Worm (Caenorhabditis elegans) whole organism, L2 larva: ENCODE measurements around the gene C17H11.5.
A peak's percentile ranks its signal among the peaks of the same experiment; 100 is the strongest.

Source experiments
- C34F6.9 ChIP-seq: fragments of 150-350 bp; optimal IDR thresholded peaks from 2 replicates; lab custom pipeline; 2014; ENCODE audit warnings: missing biosample characterization, missing genetic modification characterization
- F13H6.1 ChIP-seq: sonication (generic microtip); optimal IDR thresholded peaks from 2 replicates; lab custom pipeline; 2016; ENCODE audit warnings: missing genetic modification characterization, missing compliant biosample characterization
- R02D3.7 ChIP-seq: fragments of 150-350 bp; optimal IDR thresholded peaks from 2 replicates; lab custom pipeline; 2014; ENCODE audit warnings: missing biosample characterization, missing genetic modification characterization
- Y55F3AM.14 ChIP-seq: fragments of 200-800 bp; sonication (Bioruptor generic); optimal IDR thresholded peaks from 2 replicates; lab custom pipeline; 2018; ENCODE audit warnings: mild to moderate bottlenecking, missing genetic modification characterization, missing compliant biosample characterization
- ZK546.5 ChIP-seq: sonication (generic microtip); optimal IDR thresholded peaks from 2 replicates; lab custom pipeline; 2017; ENCODE audit warnings: missing biosample characterization, missing genetic modification characterization
- ama-1 ChIP-seq: fragments of 150-350 bp; optimal IDR thresholded peaks from 2 replicates; lab custom pipeline; 2018; ENCODE audit warnings: inconsistent platforms
- blmp-1 ChIP-seq: sonication (generic microtip); optimal IDR thresholded peaks from 2 replicates; lab custom pipeline; 2017; ENCODE audit warnings: missing genetic modification characterization, mild to moderate bottlenecking, missing compliant biosample characterization, antibody characterized with exemption, moderate library complexity; ENCODE audit not compliant: insufficient read depth
- ceh-82 ChIP-seq: fragments of 150-350 bp; optimal IDR thresholded peaks from 2 replicates; lab custom pipeline; 2014; ENCODE audit warnings: missing biosample characterization, missing genetic modification characterization
- crh-2 ChIP-seq: sonication (generic microtip); optimal IDR thresholded peaks from 2 replicates; lab custom pipeline; 2017; ENCODE audit warnings: missing biosample characterization, missing genetic modification characterization
- egl-27 ChIP-seq: sonication (generic microtip); optimal IDR thresholded peaks from 3 replicates; lab custom pipeline; 2017; ENCODE audit warnings: missing biosample characterization, missing genetic modification reagents, missing genetic modification characterization
- elt-3 ChIP-seq: sonication (generic microtip); optimal IDR thresholded peaks from 2 replicates; lab custom pipeline; 2017; ENCODE audit warnings: missing biosample characterization, missing genetic modification characterization
- fos-1 ChIP-seq: fragments of 150-350 bp; optimal IDR thresholded peaks from 2 replicates; lab custom pipeline; 2014; ENCODE audit warnings: missing biosample characterization, missing genetic modification characterization
- gmeb-1 ChIP-seq: fragments of 150-350 bp; optimal IDR thresholded peaks from 2 replicates; lab custom pipeline; 2014; ENCODE audit warnings: missing biosample characterization, missing genetic modification characterization
- lin-11 ChIP-seq: fragments of 150-350 bp; sonication (generic microtip); optimal IDR thresholded peaks from 2 replicates; lab custom pipeline; 2014; ENCODE audit warnings: missing biosample characterization, missing genetic modification characterization, inconsistent platforms, mixed read lengths
- lin-13 ChIP-seq: fragments of 150-350 bp; optimal IDR thresholded peaks from 2 replicates; lab custom pipeline; 2014; ENCODE audit warnings: missing biosample characterization, missing genetic modification reagents, missing genetic modification characterization
- lsy-2 ChIP-seq, 2 experiments: fragments of 150-350 bp in 1 of 2; sonication (generic microtip) in 1 of 2; optimal IDR thresholded peaks; 2 replicates each; lab custom pipeline; 2014 to 2017; ENCODE audit warnings: missing biosample characterization in 2 of 2, missing genetic modification characterization in 2 of 2
- mab-5 ChIP-seq: fragments of 150-350 bp; optimal IDR thresholded peaks from 2 replicates; lab custom pipeline; 2014; ENCODE audit warnings: missing biosample characterization, missing genetic modification characterization
- mbf-1 ChIP-seq: sonication (generic microtip); optimal IDR thresholded peaks from 2 replicates; lab custom pipeline; 2017; ENCODE audit warnings: missing biosample characterization, missing genetic modification characterization
- mdl-1 ChIP-seq, 2 experiments: fragments of 150-350 bp in 1 of 2; sonication (generic microtip) in 1 of 2; optimal IDR thresholded peaks; 2 replicates each; lab custom pipeline; 2017; ENCODE audit warnings: missing biosample characterization in 2 of 2, missing genetic modification characterization in 2 of 2
- nhr-10 ChIP-seq: sonication (generic microtip); optimal IDR thresholded peaks from 2 replicates; lab custom pipeline; 2017; ENCODE audit warnings: missing biosample characterization, missing genetic modification characterization
- nhr-129 ChIP-seq: fragments of 150-350 bp; optimal IDR thresholded peaks from 2 replicates; lab custom pipeline; 2014; ENCODE audit warnings: missing biosample characterization, missing genetic modification characterization
- nhr-21 ChIP-seq: fragments of 150-350 bp; optimal IDR thresholded peaks from 2 replicates; lab custom pipeline; 2014; ENCODE audit warnings: missing biosample characterization, missing genetic modification characterization
- nhr-237 ChIP-seq: fragments of 150-350 bp; optimal IDR thresholded peaks from 2 replicates; lab custom pipeline; 2014; ENCODE audit warnings: missing biosample characterization, missing genetic modification characterization
- nhr-25 ChIP-seq: fragments of 150-350 bp; sonication (generic microtip); optimal IDR thresholded peaks from 3 replicates; lab custom pipeline; 2014; ENCODE audit warnings: missing biosample characterization, missing genetic modification characterization
- nhr-6 ChIP-seq: fragments of 150-350 bp; optimal IDR thresholded peaks from 2 replicates; lab custom pipeline; 2014; ENCODE audit warnings: missing biosample characterization, missing genetic modification characterization
- sem-4 ChIP-seq: fragments of 150-350 bp; optimal IDR thresholded peaks from 2 replicates; lab custom pipeline; 2014; ENCODE audit warnings: missing biosample characterization, missing genetic modification reagents, missing genetic modification characterization
- skn-1 ChIP-seq: sonication (generic microtip); optimal IDR thresholded peaks from 2 replicates; lab custom pipeline; 2017; ENCODE audit warnings: missing biosample characterization, missing genetic modification characterization
- sma-3 ChIP-seq: sonication (generic microtip); optimal IDR thresholded peaks from 2 replicates; lab custom pipeline; 2016; ENCODE audit warnings: missing genetic modification reagents, missing genetic modification characterization, missing compliant biosample characterization
- sma-9 ChIP-seq, 2 experiments: fragments of 150-350 bp in 1 of 2; sonication (generic microtip) in 1 of 2; optimal IDR thresholded peaks; 2 replicates each; lab custom pipeline; 2014 to 2016; ENCODE audit warnings: missing genetic modification characterization in 2 of 2, mild to moderate bottlenecking in 1 of 2, missing biosample characterization in 1 of 2, missing compliant biosample characterization in 1 of 2, missing genetic modification reagents in 1 of 2, moderate library complexity in 1 of 2
- snpc-4 ChIP-seq: fragments of 150-350 bp; optimal IDR thresholded peaks from 2 replicates; lab custom pipeline; 2014; ENCODE audit warnings: missing biosample characterization, missing genetic modification characterization
- unc-55 ChIP-seq: fragments of 150-350 bp; sonication (generic microtip); optimal IDR thresholded peaks from 3 replicates; lab custom pipeline; 2014; ENCODE audit warnings: missing biosample characterization, missing genetic modification reagents, missing genetic modification characterization
- unc-62 ChIP-seq: fragments of 150-350 bp; optimal IDR thresholded peaks from 2 replicates; lab custom pipeline; 2014; ENCODE audit warnings: missing biosample characterization, missing genetic modification reagents, missing genetic modification characterization
- zag-1 ChIP-seq: fragments of 150-350 bp; optimal IDR thresholded peaks from 2 replicates; lab custom pipeline; 2014; ENCODE audit warnings: missing biosample characterization, missing genetic modification characterization
- ztf-11 ChIP-seq: sonication (generic microtip); optimal IDR thresholded peaks from 2 replicates; lab custom pipeline; 2017; ENCODE audit warnings: missing biosample characterization, missing genetic modification characterization
- ztf-4 ChIP-seq: fragments of 150-350 bp; optimal IDR thresholded peaks from 2 replicates; lab custom pipeline; 2014; ENCODE audit warnings: missing biosample characterization, missing genetic modification characterization

Gene C17H11.5

ce11 chrX:8185037-8185436 lies at the start of gene C17H11.5:
Gene C17H11.5 (minus strand): TSS chrX:8185137.
- TF ChIP-seq Y55F3AM.14 (GFP tag; lab: Kevin White, UChicago): no peak

DNA sequence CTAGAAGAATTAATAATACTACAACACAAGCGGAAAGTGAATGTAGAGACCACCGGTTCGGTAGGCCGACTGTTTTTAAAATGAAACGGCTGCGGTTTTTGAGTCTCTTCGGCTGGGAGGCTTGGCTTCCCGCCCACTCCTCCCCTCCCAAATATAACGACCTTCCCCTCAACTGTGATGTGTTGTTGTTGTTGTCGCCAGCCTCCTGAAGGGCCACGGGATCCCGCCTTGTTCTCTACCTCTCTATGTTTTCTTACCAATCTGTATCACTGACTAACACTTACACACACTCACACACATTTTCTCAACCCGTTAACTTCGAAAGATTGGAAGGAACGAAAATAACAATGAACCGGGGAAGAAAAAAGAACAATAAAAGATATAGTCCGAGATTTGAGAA lies 48.6 kb upstream of the C17H11.5 start:
- TF ChIP-seq ama-1 (lab: Kevin White, UChicago) (peak; percentile 52), nhr-129 (tag; lab: Kevin White, UChicago) (peak; percentile 59), sma-3 (GFP tag; lab: Kevin White, UChicago) (peak; percentile 28), R02D3.7 (tag; lab: Kevin White, UChicago) (no peak)

ce11 chrX:8231858-8232257 lies 46.9 kb upstream of the C17H11.5 start, which contains the start of gene K02A6.3:
Gene K02A6.3 (minus strand): TSS chrX:8231931.
- TF ChIP-seq zag-1: no peak
- no peak for TF ChIP-seq ZK546.5 (tag; lab: Kevin White, UChicago)
- TF ChIP-seq unc-55 (GFP tag; lab: Kevin White, UChicago): peak; percentile 61
- TF ChIP-seq snpc-4: peak; percentile 27
- peak; percentile 95 for TF ChIP-seq sma-3 (GFP tag; lab: Kevin White, UChicago)
- peak; percentile 64 for TF ChIP-seq skn-1 (tag; lab: Kevin White, UChicago)
- TF ChIP-seq nhr-129 (tag; lab: Kevin White, UChicago): peak; percentile 96
- peak; percentile 53 for TF ChIP-seq lin-13
- TF ChIP-seq egl-27: peak; percentile 48
- TF ChIP-seq ztf-4 (tag; lab: Kevin White, UChicago): peak; percentile 86
- no peak for TF ChIP-seq nhr-10 (tag; lab: Kevin White, UChicago)
- no peak for TF ChIP-seq R02D3.7 (tag; lab: Kevin White, UChicago)
- peak; percentile 72 for TF ChIP-seq fos-1 (tag; lab: Kevin White, UChicago)
- TF ChIP-seq Y55F3AM.14 (GFP tag; lab: Kevin White, UChicago): peak; percentile 79
- TF ChIP-seq F13H6.1 (tag; lab: Kevin White, UChicago): peak; percentile 94
- TF ChIP-seq sma-9 (GFP tag; optimal IDR thresholded peaks at IDR 0.05; lab: Kevin White, UChicago): peak; percentile 97
- no peak for TF ChIP-seq sma-9 (tag; optimal IDR thresholded peaks at IDR 0.05; lab: Kevin White, UChicago)
- TF ChIP-seq lin-11 (tag; lab: Kevin White, UChicago): peak; percentile 22
- TF ChIP-seq lsy-2 (tag; optimal IDR thresholded peaks at IDR 0.05; lab: Kevin White, UChicago): peak; percentile 21 to 84
- TF ChIP-seq mbf-1: no peak
- TF ChIP-seq nhr-21: peak; percentile 92
- no peak for TF ChIP-seq elt-3 (tag; lab: Kevin White, UChicago)
- peak; percentile 94 for TF ChIP-seq C34F6.9
- TF ChIP-seq blmp-1 (tag; lab: Kevin White, UChicago): peak; percentile 93
- no peak for TF ChIP-seq ceh-82 (tag; lab: Kevin White, UChicago)
- no peak for TF ChIP-seq unc-62 (GFP tag; lab: Kevin White, UChicago)
- TF ChIP-seq nhr-25: peak; percentile 96
- TF ChIP-seq ama-1 (lab: Kevin White, UChicago): peak; percentile 29
- TF ChIP-seq mab-5: peak; percentile 80
- peak; percentile 88 to 97 for TF ChIP-seq mdl-1 (tag; optimal IDR thresholded peaks at IDR 0.05; lab: Kevin White, UChicago)
- TF ChIP-seq crh-2 (tag; lab: Kevin White, UChicago): peak; percentile 93
- TF ChIP-seq gmeb-1: peak; percentile 76
- TF ChIP-seq ztf-11 (tag; lab: Kevin White, UChicago): no peak
- TF ChIP-seq nhr-6 (tag; lab: Kevin White, UChicago): peak; percentile 81
- TF ChIP-seq sem-4 (tag; lab: Kevin White, UChicago): peak; percentile 60

DNA sequence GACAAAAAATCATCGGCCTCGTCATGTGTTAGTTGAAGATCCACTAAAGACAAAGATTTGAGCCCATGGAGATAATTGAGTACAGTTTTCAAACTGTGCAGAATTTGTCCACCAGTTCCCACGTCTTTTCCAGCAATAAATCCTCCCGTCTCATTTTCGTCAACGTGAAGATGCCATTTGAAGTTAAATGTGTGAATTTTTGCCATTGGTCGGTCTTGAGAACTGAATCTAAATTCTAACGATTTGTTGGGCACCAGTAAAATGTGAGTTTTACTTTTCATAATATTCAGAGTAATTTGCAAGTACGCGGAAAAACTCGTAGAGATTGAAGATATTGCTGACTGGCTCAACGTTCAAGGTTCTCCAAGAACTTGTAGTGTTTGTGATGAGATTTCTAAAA lies 45.6 kb upstream of the C17H11.5 start:
- no peak for TF ChIP-seq ama-1 (lab: Kevin White, UChicago)
- TF ChIP-seq nhr-237 (tag; lab: Kevin White, UChicago): no peak
- TF ChIP-seq unc-55 (GFP tag; lab: Kevin White, UChicago): no peak
- no peak for TF ChIP-seq Y55F3AM.14 (GFP tag; lab: Kevin White, UChicago)
- TF ChIP-seq nhr-129 (tag; lab: Kevin White, UChicago): no peak
- TF ChIP-seq nhr-6 (tag; lab: Kevin White, UChicago): no peak
- TF ChIP-seq, all 48 proteins: peak for 0
